Fruit fly (Drosophila melanogaster) whole organism, wandering third instar larva: Measurements from ENCODE around the gene Skadu.

Experiments
- CG32264 ChIP-seq: fragments of 200-800 bp; sonication (Bioruptor generic); optimal IDR thresholded peaks from 2 replicates; lab custom pipeline; 2016; ENCODE audit warnings: missing biosample characterization, missing genetic modification characterization
- Dif ChIP-seq: fragments of 200-275, 200-300 bp; sonication (Bioruptor generic); optimal IDR thresholded peaks from 2 replicates; lab custom pipeline; 2018; ENCODE audit warnings: missing biosample characterization, missing genetic modification characterization; ENCODE audit not compliant: partially characterized antibody
- Hr78 ChIP-seq: fragments of >200 bp; optimal IDR thresholded peaks from 2 replicates; lab custom pipeline; 2017; ENCODE audit warnings: missing biosample characterization, missing genetic modification characterization
- OdsH ChIP-seq: fragments of 200-800 bp; sonication (Bioruptor generic); optimal IDR thresholded peaks from 2 replicates; lab custom pipeline; 2016; ENCODE audit warnings: missing biosample characterization, mild to moderate bottlenecking, missing genetic modification characterization
- brk ChIP-seq: fragments of 200-800 bp; sonication (Bioruptor generic); optimal IDR thresholded peaks from 2 replicates; lab custom pipeline; 2016; ENCODE audit warnings: missing biosample characterization, mild to moderate bottlenecking, missing genetic modification characterization
- ey ChIP-seq: fragments of 200-800 bp; sonication (Bioruptor generic); optimal IDR thresholded peaks from 2 replicates; lab custom pipeline; 2016; ENCODE audit warnings: missing biosample characterization, missing genetic modification characterization
- foxo ChIP-seq, 2 experiments: fragments of 200-800 bp; sonication (Bioruptor generic); optimal IDR thresholded peaks; 2 replicates in 1 of 2; 3 replicates in 1 of 2; lab custom pipeline; 2016 to 2017; ENCODE audit warnings: missing biosample characterization in 2 of 2, missing genetic modification characterization in 2 of 2
- fru ChIP-seq: fragments of 200-800 bp; sonication (Bioruptor generic); optimal IDR thresholded peaks from 3 replicates; lab custom pipeline; 2016; ENCODE audit warnings: missing biosample characterization, mild to moderate bottlenecking, missing genetic modification characterization
- h ChIP-seq: fragments of 200-800 bp; sonication (Bioruptor generic); optimal IDR thresholded peaks from 3 replicates; lab custom pipeline; 2016; ENCODE audit warnings: missing biosample characterization, mild to moderate bottlenecking, missing genetic modification characterization
- psq ChIP-seq: fragments of 200-800 bp; sonication (Bioruptor generic); optimal IDR thresholded peaks from 3 replicates; lab custom pipeline; 2017; ENCODE audit warnings: missing biosample characterization, mild to moderate bottlenecking, missing genetic modification characterization, moderate library complexity
- sv ChIP-seq: fragments of 200-800 bp; sonication (Bioruptor generic); optimal IDR thresholded peaks from 3 replicates; lab custom pipeline; 2016; ENCODE audit warnings: missing biosample characterization, missing genetic modification characterization

DNA sequence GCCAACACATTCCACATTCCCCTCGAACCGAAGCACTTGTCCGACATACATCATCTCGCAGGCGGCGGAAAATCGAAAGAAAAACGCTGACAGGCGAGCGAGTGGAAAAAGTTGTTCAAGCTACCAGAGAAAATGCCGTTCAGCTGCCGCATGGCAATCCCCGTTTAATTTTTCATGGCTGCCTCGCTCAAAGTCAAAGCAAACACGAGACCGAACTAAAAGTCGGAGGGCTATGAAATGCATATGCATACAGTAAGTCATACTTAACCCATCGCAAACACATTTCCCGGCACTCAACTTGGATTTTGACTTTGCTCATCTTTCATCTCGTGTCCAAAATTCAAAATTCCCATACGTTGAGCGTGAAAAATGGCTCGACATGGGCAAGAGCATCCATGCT is 8.5 kb downstream of the Skadu start:
- TF ChIP-seq sv (GFP tag; lab: Kevin White, UChicago) (no peak), brk (no peak), OdsH (no peak), psq (no peak), h (no peak), Dif (GFP tag; lab: Kevin White, UChicago) (no peak), fru (GFP tag; lab: Kevin White, UChicago) (no peak), ey (GFP tag; lab: Kevin White, UChicago) (no peak), Hr78 (GFP tag; lab: Kevin White, UChicago) (no peak), CG32264 (GFP tag; lab: Kevin White, UChicago) (no peak), foxo (GFP tag; optimal IDR thresholded peaks at IDR 0.05; lab: Kevin White, UChicago) (no peak)
